Worm (Caenorhabditis elegans) whole organism, midembryonic: ENCODE measurements around the gene clec-50.

ENCODE experiments used
- cog-1 ChIP-seq: sonication (generic microtip); optimal IDR thresholded peaks from 2 replicates; lab custom pipeline; 2016; ENCODE audit warnings: missing genetic modification characterization, missing compliant biosample characterization
- flt-1 ChIP-seq: fragments of 200-800 bp; sonication (Bioruptor generic); IDR thresholded peaks from 2 replicates; pipeline ENCODE4 v1.3.6; 2022; ENCODE audit warnings: missing genetic modification characterization, missing compliant biosample characterization
- klf-2 ChIP-seq: fragments of 200-800 bp; sonication (Bioruptor generic); conservative IDR thresholded peaks from 2 replicates; pipeline ENCODE4 v1.3.6; 2022; ENCODE audit warnings: missing genetic modification reagents, missing genetic modification characterization, missing compliant biosample characterization
- med-1 ChIP-seq: sonication (generic microtip); optimal IDR thresholded peaks from 2 replicates; lab custom pipeline; 2017; ENCODE audit warnings: missing genetic modification characterization, mild to moderate bottlenecking, missing compliant biosample characterization, antibody characterized with exemption, missing genetic modification reagents; ENCODE audit not compliant: insufficient read depth
- ref-1 ChIP-seq: fragments of 200-800 bp; sonication (Bioruptor generic); conservative IDR thresholded peaks from 2 replicates; pipeline ENCODE4 v1.3.6; 2022; ENCODE audit warnings: missing genetic modification reagents, missing genetic modification characterization, missing compliant biosample characterization
- tab-1 ChIP-seq: fragments of 200-800 bp; sonication (Bioruptor generic); IDR thresholded peaks from 2 replicates; pipeline ENCODE4 v1.3.6; 2022; ENCODE audit warnings: missing genetic modification characterization, missing compliant biosample characterization
- ztf-29 ChIP-seq: fragments of 200-800 bp; sonication (Bioruptor generic); IDR thresholded peaks from 2 replicates; pipeline ENCODE4 v1.3.6; 2022; ENCODE audit warnings: missing genetic modification reagents, missing genetic modification characterization, missing compliant biosample characterization

- TF ChIP-seq tab-1 (GFP tag; lab: Robert Waterston, UW), result no peak
- TF ChIP-seq ref-1 (GFP tag; lab: Robert Waterston, UW), result no peak
- no peak for TF ChIP-seq flt-1
- no peak for TF ChIP-seq med-1
- TF ChIP-seq cog-1, result no peak
- no peak for TF ChIP-seq ztf-29 (GFP tag; lab: Robert Waterston, UW)
- TF ChIP-seq klf-2 (GFP tag; lab: Robert Waterston, UW), result no peak
These were observed 4.0 kb downstream of the clec-50 start, which contains the start of gene clec-49 for ce11 chrV:19751124-19751523.
